Fruit fly (Drosophila melanogaster) whole organism, embryonic: ENCODE data around the gene CG11768.
A peak's percentile ranks its signal among the peaks of the same experiment; 100 is the strongest.

Experiments
- CG10267 ChIP-seq: fragments of 200-800 bp; sonication (Bioruptor generic); optimal IDR thresholded peaks from 2 replicates; lab custom pipeline; 2018; ENCODE audit warnings: missing biosample characterization, mild to moderate bottlenecking, missing genetic modification characterization, moderate library complexity
- CG10321 ChIP-seq: fragments of 200-800 bp; sonication (Bioruptor generic); IDR thresholded peaks from 2 replicates; pipeline ENCODE4 v1.3.6; 2022; ENCODE audit warnings: missing biosample characterization, missing genetic modification characterization
- CG10366 ChIP-seq: fragments of 200-800 bp; sonication (Bioruptor generic); IDR thresholded peaks from 2 replicates; pipeline ENCODE4 v1.3.6; 2022; ENCODE audit warnings: missing biosample characterization, missing genetic modification characterization
- CG10431 ChIP-seq: fragments of 200-800 bp; sonication (Bioruptor generic); optimal IDR thresholded peaks from 3 replicates; lab custom pipeline; 2018; ENCODE audit warnings: missing biosample characterization, mild to moderate bottlenecking, missing genetic modification characterization
- CG10462 ChIP-seq: fragments of 200-800 bp; sonication (Bioruptor generic); optimal IDR thresholded peaks from 2 replicates; lab custom pipeline; 2016; ENCODE audit warnings: missing biosample characterization, missing genetic modification characterization
- CG11504 ChIP-seq: fragments of 200-800 bp; sonication (Bioruptor generic); optimal IDR thresholded peaks from 3 replicates; lab custom pipeline; 2019; ENCODE audit warnings: missing biosample characterization, mild to moderate bottlenecking, missing genetic modification characterization, moderate library complexity
- CG11723 ChIP-seq: fragments of 200-800 bp; sonication (Bioruptor generic); optimal IDR thresholded peaks from 2 replicates; lab custom pipeline; 2017; ENCODE audit warnings: missing biosample characterization, mild to moderate bottlenecking, missing genetic modification characterization
- CG14860 ChIP-seq: fragments of 200-800 bp; sonication (Bioruptor generic); IDR thresholded peaks from 3 replicates; pipeline ENCODE4 v1.3.6; 2022; ENCODE audit warnings: missing biosample characterization, missing genetic modification characterization; ENCODE audit not compliant: partially characterized antibody
- CG15011 ChIP-seq: fragments of 200-800 bp; sonication (Bioruptor generic); optimal IDR thresholded peaks from 3 replicates; lab custom pipeline; 2018; ENCODE audit warnings: missing biosample characterization, mild to moderate bottlenecking, missing genetic modification characterization
- CG17385 ChIP-seq: fragments of 200-800 bp; sonication (Bioruptor generic); optimal IDR thresholded peaks from 3 replicates; lab custom pipeline; 2018; ENCODE audit warnings: missing biosample characterization, mild to moderate bottlenecking, missing genetic modification characterization
- CG18599 ChIP-seq: fragments of 200-800 bp; sonication (Bioruptor generic); optimal IDR thresholded peaks from 3 replicates; lab custom pipeline; 2017; ENCODE audit warnings: missing biosample characterization, missing genetic modification characterization, mild to moderate bottlenecking, moderate library complexity, missing genetic modification reagents
- CG2875 ChIP-seq: fragments of 200-800 bp; sonication (Bioruptor generic); optimal IDR thresholded peaks from 2 replicates; lab custom pipeline; 2017; ENCODE audit warnings: missing biosample characterization, mild to moderate bottlenecking, missing genetic modification characterization, missing genetic modification reagents
- CG34422 ChIP-seq: fragments of 200-800 bp; sonication (Bioruptor generic); IDR thresholded peaks from 3 replicates; pipeline ENCODE4 v1.3.6; 2022; ENCODE audit warnings: missing biosample characterization, missing genetic modification characterization
- CG4424 ChIP-seq: fragments of 200-800 bp; sonication (Bioruptor generic); optimal IDR thresholded peaks from 3 replicates; lab custom pipeline; 2016; ENCODE audit warnings: missing biosample characterization, missing genetic modification characterization
- CG4707 ChIP-seq: fragments of 200-800 bp; sonication (Bioruptor generic); optimal IDR thresholded peaks from 2 replicates; lab custom pipeline; 2018; ENCODE audit warnings: missing biosample characterization, mild to moderate bottlenecking, missing genetic modification characterization, moderate library complexity
- CG4820 ChIP-seq: fragments of 200-800 bp; sonication (Bioruptor generic); optimal IDR thresholded peaks from 3 replicates; lab custom pipeline; 2016; ENCODE audit warnings: missing biosample characterization, missing genetic modification characterization
- CG6765 ChIP-seq: fragments of 200-800 bp; sonication (Bioruptor generic); optimal IDR thresholded peaks from 3 replicates; lab custom pipeline; 2017; ENCODE audit warnings: missing biosample characterization, mild to moderate bottlenecking, missing genetic modification characterization
- CG7372 ChIP-seq: fragments of 200-800 bp; sonication (Bioruptor generic); IDR thresholded peaks from 2 replicates; pipeline ENCODE4 v1.3.6; 2022; ENCODE audit warnings: missing biosample characterization, missing genetic modification characterization
- CG7745 ChIP-seq: fragments of 200-800 bp; sonication (Bioruptor generic); optimal IDR thresholded peaks from 2 replicates; lab custom pipeline; 2018; ENCODE audit warnings: missing biosample characterization, mild to moderate bottlenecking, missing genetic modification characterization, moderate library complexity
- CG7786 ChIP-seq: fragments of 200-800 bp; sonication (Bioruptor generic); optimal IDR thresholded peaks from 2 replicates; lab custom pipeline; 2016; ENCODE audit warnings: missing biosample characterization, missing genetic modification characterization
- CG7928 ChIP-seq: fragments of 200-800 bp; sonication (Bioruptor generic); optimal IDR thresholded peaks from 2 replicates; lab custom pipeline; 2017; ENCODE audit warnings: missing biosample characterization, mild to moderate bottlenecking, missing genetic modification characterization
- CG8478 ChIP-seq: fragments of >200 bp; optimal IDR thresholded peaks from 2 replicates; lab custom pipeline; 2018
- CrebB ChIP-seq: fragments of 200-800 bp; sonication (Bioruptor generic); optimal IDR thresholded peaks from 3 replicates; lab custom pipeline; 2018; ENCODE audit warnings: missing biosample characterization, mild to moderate bottlenecking, missing genetic modification characterization
- D ChIP-seq, 2 experiments: fragments of 200-800 bp in 1 of 2; fragments of >200 bp in 1 of 2; sonication (Bioruptor generic) in 1 of 2; optimal IDR thresholded peaks; 2 replicates in 1 of 2; 3 replicates in 1 of 2; lab custom pipeline; 2017; ENCODE audit warnings: mild to moderate bottlenecking in 1 of 2, missing biosample characterization in 1 of 2, missing genetic modification characterization in 1 of 2, missing genetic modification reagents in 1 of 2
- Dbx ChIP-seq: fragments of 200-800 bp; sonication (Bioruptor generic); IDR thresholded peaks from 3 replicates; pipeline ENCODE4 v1.3.6; 2022; ENCODE audit warnings: missing biosample characterization, missing genetic modification characterization
- Dek ChIP-seq: fragments of 200-800 bp; sonication (Bioruptor generic); optimal IDR thresholded peaks from 3 replicates; lab custom pipeline; 2019; ENCODE audit warnings: missing biosample characterization, mild to moderate bottlenecking, missing genetic modification characterization, moderate library complexity
- Doc3 ChIP-seq: fragments of 200-800 bp; sonication (Bioruptor generic); IDR thresholded peaks from 3 replicates; pipeline ENCODE4 v1.3.6; 2022; ENCODE audit warnings: missing biosample characterization, missing genetic modification characterization; ENCODE audit not compliant: partially characterized antibody
- Fer1 ChIP-seq: fragments of 200-800 bp; sonication (Bioruptor generic); optimal IDR thresholded peaks from 2 replicates; lab custom pipeline; 2017; ENCODE audit warnings: missing biosample characterization, mild to moderate bottlenecking, missing genetic modification characterization
- H2.0 ChIP-seq: fragments of 200-800 bp; sonication (Bioruptor generic); IDR thresholded peaks from 2 replicates; pipeline ENCODE4 v1.3.6; 2022; ENCODE audit warnings: missing biosample characterization, missing genetic modification characterization
- HmgD ChIP-seq: fragments of 200-800 bp; sonication (Bioruptor generic); optimal IDR thresholded peaks from 3 replicates; lab custom pipeline; 2016; ENCODE audit warnings: missing biosample characterization, missing genetic modification characterization
- Hmr ChIP-seq: fragments of 200-800 bp; sonication (Bioruptor generic); optimal IDR thresholded peaks from 3 replicates; lab custom pipeline; 2017; ENCODE audit warnings: mild to moderate bottlenecking, missing biosample characterization, missing genetic modification reagents, missing genetic modification characterization
- Lhr ChIP-seq: fragments of 200-800 bp; sonication (Bioruptor generic); optimal IDR thresholded peaks from 3 replicates; lab custom pipeline; 2017; ENCODE audit warnings: mild to moderate bottlenecking, missing biosample characterization, missing genetic modification reagents, missing genetic modification characterization
- Opbp ChIP-seq: fragments of 200-800 bp; sonication (Bioruptor generic); IDR thresholded peaks from 3 replicates; pipeline ENCODE4 v1.3.6; 2022; ENCODE audit warnings: missing biosample characterization, missing genetic modification characterization; ENCODE audit not compliant: partially characterized antibody
- Rx ChIP-seq: fragments of 200-800 bp; sonication (Bioruptor generic); IDR thresholded peaks from 2 replicates; pipeline ENCODE4 v1.3.6; 2022; ENCODE audit warnings: missing biosample characterization, missing genetic modification characterization
- ac ChIP-seq: fragments of 200-800 bp; sonication (Bioruptor generic); optimal IDR thresholded peaks from 3 replicates; lab custom pipeline; 2017; ENCODE audit warnings: missing biosample characterization, mild to moderate bottlenecking, missing genetic modification characterization
- ato ChIP-seq: fragments of 200-800 bp; sonication (Bioruptor generic); IDR thresholded peaks from 2 replicates; pipeline ENCODE4 v1.3.6; 2022; ENCODE audit warnings: missing biosample characterization, missing genetic modification characterization; ENCODE audit not compliant: partially characterized antibody
- bbx ChIP-seq: fragments of 200-800 bp; sonication (Bioruptor generic); IDR thresholded peaks from 2 replicates; pipeline ENCODE4 v1.3.6; 2022; ENCODE audit warnings: missing biosample characterization, missing genetic modification characterization; ENCODE audit not compliant: partially characterized antibody
- caup ChIP-seq: fragments of 200-800 bp; sonication (Bioruptor generic); optimal IDR thresholded peaks from 3 replicates; lab custom pipeline; 2017; ENCODE audit warnings: missing biosample characterization, mild to moderate bottlenecking, missing genetic modification characterization, moderate library complexity; ENCODE audit not compliant: severe bottlenecking
- chinmo ChIP-seq: fragments of 200-800 bp; sonication (Bioruptor generic); IDR thresholded peaks from 4 replicates; pipeline ENCODE4 v1.3.6; 2022; ENCODE audit warnings: missing biosample characterization, missing genetic modification characterization; ENCODE audit not compliant: partially characterized antibody
- dm ChIP-seq: fragments of 200-800 bp; sonication (Bioruptor generic); optimal IDR thresholded peaks from 3 replicates; lab custom pipeline; 2016; ENCODE audit warnings: missing biosample characterization, missing genetic modification characterization
- gro ChIP-seq: fragments of 200-800 bp; sonication (Bioruptor generic); optimal IDR thresholded peaks from 2 replicates; lab custom pipeline; 2016; ENCODE audit warnings: missing biosample characterization, missing genetic modification characterization
- ken ChIP-seq: fragments of 200-800 bp; sonication (Bioruptor generic); IDR thresholded peaks from 3 replicates; pipeline ENCODE4 v1.3.6; 2022; ENCODE audit warnings: missing biosample characterization, missing genetic modification characterization
- nerfin-2 ChIP-seq: fragments of 200-800 bp; sonication (Bioruptor generic); IDR thresholded peaks from 2 replicates; pipeline ENCODE4 v1.3.6; 2022; ENCODE audit warnings: missing biosample characterization, missing genetic modification characterization; ENCODE audit not compliant: partially characterized antibody
- pnt ChIP-seq: fragments of 200-800 bp; sonication (Bioruptor generic); optimal IDR thresholded peaks from 3 replicates; lab custom pipeline; 2016; ENCODE audit warnings: missing biosample characterization, missing genetic modification characterization
- shn ChIP-seq: fragments of 200-800 bp; sonication (Bioruptor generic); optimal IDR thresholded peaks from 3 replicates; lab custom pipeline; 2016; ENCODE audit warnings: missing biosample characterization, missing genetic modification characterization
- stwl ChIP-seq: fragments of 200-800 bp; sonication (Bioruptor generic); optimal IDR thresholded peaks from 3 replicates; lab custom pipeline; 2018; ENCODE audit warnings: missing biosample characterization, mild to moderate bottlenecking, missing genetic modification characterization, moderate library complexity
- tgo ChIP-seq: fragments of 200-800 bp; sonication (Bioruptor generic); IDR thresholded peaks from 3 replicates; pipeline ENCODE4 v1.3.6; 2022; ENCODE audit warnings: missing biosample characterization, missing genetic modification characterization
- tx ChIP-seq: fragments of 200-800 bp; sonication (Bioruptor generic); optimal IDR thresholded peaks from 2 replicates; lab custom pipeline; 2016; ENCODE audit warnings: missing biosample characterization, missing genetic modification characterization

The CG11768 gene

dm6 chr3R:8747134-8747870, 20.7 kb downstream of the CG11768 start, which contains the start of the genes CG9801 and Nasp (continued):
- TF ChIP-seq CG15011, result peak; percentile 11
- TF ChIP-seq H2.0, result no peak
- no peak for TF ChIP-seq CG8478 (lab: Kevin White, UChicago)
- peak; percentile 7 for TF ChIP-seq CG6765
- peak; percentile 77 for TF ChIP-seq Opbp (GFP tag; lab: Robert Waterston, UW)
- TF ChIP-seq nerfin-2 (GFP tag; lab: Robert Waterston, UW), result peak; percentile 73
- peak; percentile 15 for TF ChIP-seq tx (GFP tag; lab: Kevin White, UChicago)
- TF ChIP-seq CG7786 (GFP tag; lab: Kevin White, UChicago), result no peak
- TF ChIP-seq Rx (GFP tag; lab: Robert Waterston, UW), result no peak
- TF ChIP-seq CG4424, result peak; percentile 31
- TF ChIP-seq CG17385 (GFP tag; lab: Kevin White, UChicago), result peak; percentile 32
- TF ChIP-seq CG10267 (tag; lab: Kevin White, UChicago), result peak; percentile 54
- no peak for TF ChIP-seq shn
- peak; percentile 13 for TF ChIP-seq CG18599 (GFP tag; lab: Kevin White, UChicago)
- TF ChIP-seq CG11723 (GFP tag; lab: Kevin White, UChicago), result no peak
- peak; percentile 68 for TF ChIP-seq Hmr (GFP tag; lab: Kevin White, UChicago)
- no peak for TF ChIP-seq CG4707 (GFP tag; lab: Kevin White, UChicago)
- TF ChIP-seq CG7372 (GFP tag; lab: Robert Waterston, UW), result no peak
- TF ChIP-seq CG11504, result peak; percentile 66
- TF ChIP-seq CG4820 (GFP tag; lab: Kevin White, UChicago), result no peak
- no peak for TF ChIP-seq ken (GFP tag; lab: Robert Waterston, UW)
- no peak for TF ChIP-seq CG10462 (GFP tag; lab: Kevin White, UChicago)
- no peak for TF ChIP-seq CG2875 (GFP tag; lab: Kevin White, UChicago)
- TF ChIP-seq Lhr (GFP tag; lab: Kevin White, UChicago), result peak; percentile 88
- no peak for TF ChIP-seq CG10431 (GFP tag; lab: Kevin White, UChicago)
- no peak for TF ChIP-seq caup (GFP tag; lab: Kevin White, UChicago)
- TF ChIP-seq Dek (tag; lab: Kevin White, UChicago), result peak; percentile 8
- peak; percentile 82; the same call in 2 of the 4 replicates for TF ChIP-seq chinmo (GFP tag; lab: Robert Waterston, UW)
- TF ChIP-seq Doc3 (GFP tag; lab: Robert Waterston, UW), result peak; percentile 49; the same call in 2 of the 3 replicates
- peak; percentile 99 for TF ChIP-seq stwl (tag; lab: Kevin White, UChicago)
- peak; percentile 9; the same call in 1 of the 2 replicates for TF ChIP-seq CG10366
- TF ChIP-seq Dbx (GFP tag; lab: Robert Waterston, UW), result peak; percentile 36; the same call in 1 of the 3 replicates
- TF ChIP-seq CrebB (tag; lab: Kevin White, UChicago), result peak; percentile 48
- peak; percentile 63; the same call in 1 of the 2 replicates for TF ChIP-seq ato (GFP tag; lab: Robert Waterston, UW)
- peak; percentile 56; the same call in 2 of the 3 replicates for TF ChIP-seq CG14860 (GFP tag; lab: Robert Waterston, UW)
- peak; percentile 35 for TF ChIP-seq dm (GFP tag; lab: Kevin White, UChicago)
- TF ChIP-seq bbx (GFP tag; lab: Robert Waterston, UW), result peak; percentile 84
- peak; percentile 22 for TF ChIP-seq CG7928
- TF ChIP-seq gro (GFP tag; lab: Kevin White, UChicago), result peak; percentile 34
- TF ChIP-seq CG10321 (GFP tag; lab: Robert Waterston, UW), result no peak
- no peak for TF ChIP-seq CG7745 (tag; lab: Kevin White, UChicago)
- no peak for TF ChIP-seq D (optimal IDR thresholded peaks at IDR 0.05; lab: Kevin White, UChicago)
- no peak for TF ChIP-seq D (GFP tag; optimal IDR thresholded peaks at IDR 0.05; lab: Kevin White, UChicago)
- TF ChIP-seq HmgD (GFP tag; lab: Kevin White, UChicago), result peak; percentile 52
- TF ChIP-seq Fer1 (GFP tag; lab: Kevin White, UChicago), result peak; percentile 35
- peak; percentile 56; the same call in 2 of the 3 replicates for TF ChIP-seq CG34422
- TF ChIP-seq ac (GFP tag; lab: Kevin White, UChicago), result no peak
- no peak for TF ChIP-seq tgo (GFP tag; lab: Robert Waterston, UW)
- TF ChIP-seq pnt (GFP tag; lab: Kevin White, UChicago), result no peak
